Worm (Caenorhabditis elegans) whole organism, young adult: ENCODE measurements around the gene C05E4.7.

ENCODE experiments used
- B0336.3 ChIP-seq: fragments of 200-800 bp; sonication (Bioruptor generic); IDR thresholded peaks from 2 replicates; pipeline ENCODE4 v1.3.6; 2022; ENCODE audit warnings: missing genetic modification characterization, missing compliant biosample characterization
- C06A6.2 ChIP-seq: fragments of 200-800 bp; sonication (Bioruptor generic); conservative IDR thresholded peaks from 2 replicates; pipeline ENCODE4 v1.3.6; 2022; ENCODE audit warnings: missing genetic modification characterization, missing compliant biosample characterization
- F57C9.4 ChIP-seq: sonication (generic microtip); optimal IDR thresholded peaks from 2 replicates; lab custom pipeline; 2017; ENCODE audit warnings: mild to moderate bottlenecking, missing genetic modification characterization, missing compliant biosample characterization
- K11D2.4 ChIP-seq: fragments of 200-800 bp; sonication (Bioruptor generic); IDR thresholded peaks from 2 replicates; pipeline ENCODE4 v1.3.6; 2022; ENCODE audit warnings: missing genetic modification reagents, missing genetic modification characterization, missing compliant biosample characterization
- K12H6.12 ChIP-seq: fragments of 200-800 bp; sonication (Bioruptor generic); optimal IDR thresholded peaks from 2 replicates; lab custom pipeline; 2018; ENCODE audit warnings: mild to moderate bottlenecking, missing genetic modification characterization, missing compliant biosample characterization
- T07F8.4 ChIP-seq: sonication (generic microtip); optimal IDR thresholded peaks from 2 replicates; lab custom pipeline; 2016; ENCODE audit warnings: mild to moderate bottlenecking, missing genetic modification characterization, moderate library complexity, missing compliant biosample characterization
- Y53F4B.3 ChIP-seq: fragments of 200-800 bp; sonication (Bioruptor generic); IDR thresholded peaks from 2 replicates; pipeline ENCODE4 v1.3.6; 2022; ENCODE audit warnings: missing genetic modification reagents, missing genetic modification characterization, missing compliant biosample characterization
- Y53G8AR.9 ChIP-seq: fragments of 200-800 bp; sonication (Bioruptor generic); conservative IDR thresholded peaks from 2 replicates; pipeline ENCODE4 v1.3.6; 2022; ENCODE audit warnings: missing genetic modification reagents, missing genetic modification characterization, missing compliant biosample characterization
- Y79H2A.3 ChIP-seq: fragments of 200-800 bp; sonication (Bioruptor generic); conservative IDR thresholded peaks from 2 replicates; pipeline ENCODE4 v1.3.6; 2022; ENCODE audit warnings: missing genetic modification reagents, missing genetic modification characterization, missing compliant biosample characterization
- Y95B8A.8 ChIP-seq: fragments of 200-800 bp; sonication (Bioruptor generic); IDR thresholded peaks from 2 replicates; pipeline ENCODE4 v1.3.6; 2022; ENCODE audit warnings: missing genetic modification reagents, missing genetic modification characterization, missing compliant biosample characterization
- ZK185.1 ChIP-seq: sonication (generic microtip); optimal IDR thresholded peaks from 2 replicates; lab custom pipeline; 2016; ENCODE audit warnings: mild to moderate bottlenecking, missing genetic modification characterization, missing compliant biosample characterization; ENCODE audit not compliant: poor library complexity, severe bottlenecking
- ama-1 ChIP-seq, 3 experiments: fragments of 150-350 bp in 1 of 3; sonication (generic microtip) in 2 of 3; optimal IDR thresholded peaks; 2 replicates each; lab custom pipeline; 2014 to 2018; ENCODE audit warnings: missing biosample characterization in 2 of 3, missing genetic modification characterization in 2 of 3, missing genetic modification reagents in 2 of 3
- athp-1 ChIP-seq: sonication (generic microtip); optimal IDR thresholded peaks from 2 replicates; lab custom pipeline; 2017; ENCODE audit warnings: mild to moderate bottlenecking, missing genetic modification characterization, missing compliant biosample characterization
- attf-5 ChIP-seq: fragments of 200-800 bp; sonication (Bioruptor generic); optimal IDR thresholded peaks from 2 replicates; lab custom pipeline; 2018; ENCODE audit warnings: mild to moderate bottlenecking, missing genetic modification characterization, missing compliant biosample characterization
- cebp-1 ChIP-seq, 2 experiments: fragments of 200-800 bp in 1 of 2; sonication (Bioruptor generic) in 1 of 2; sonication (generic microtip) in 1 of 2; IDR thresholded peaks in 1 of 2; optimal IDR thresholded peaks in 1 of 2; 2 replicates each; pipeline versions ENCODE4 v1.3.6 to Lab custom; 2017 to 2022; ENCODE audit warnings: missing compliant biosample characterization in 2 of 2, missing genetic modification characterization in 2 of 2, mild to moderate bottlenecking in 1 of 2, missing genetic modification reagents in 1 of 2, moderate library complexity in 1 of 2
- ceh-27 ChIP-seq: fragments of 200-800 bp; sonication (Bioruptor generic); optimal IDR thresholded peaks from 2 replicates; lab custom pipeline; 2018; ENCODE audit warnings: mild to moderate bottlenecking, missing genetic modification characterization, moderate library complexity, missing compliant biosample characterization
- chd-7 ChIP-seq: sonication (generic microtip); optimal IDR thresholded peaks from 2 replicates; lab custom pipeline; 2016; ENCODE audit warnings: mild to moderate bottlenecking, missing genetic modification characterization, moderate library complexity, missing compliant biosample characterization
- dox-1 ChIP-seq: fragments of 200-800 bp; sonication (Bioruptor generic); IDR thresholded peaks from 2 replicates; pipeline ENCODE4 v1.3.6; 2022; ENCODE audit warnings: missing genetic modification reagents, missing genetic modification characterization, missing compliant biosample characterization
- dpff-1 ChIP-seq: sonication (generic microtip); optimal IDR thresholded peaks from 2 replicates; lab custom pipeline; 2017; ENCODE audit warnings: mild to moderate bottlenecking, missing genetic modification characterization, missing compliant biosample characterization
- efl-1 ChIP-seq: fragments of 150-350 bp; optimal IDR thresholded peaks from 2 replicates; lab custom pipeline; 2014; ENCODE audit warnings: missing biosample characterization, missing genetic modification reagents, missing genetic modification characterization
- egl-44 ChIP-seq: fragments of 200-800 bp; sonication (Bioruptor generic); IDR thresholded peaks from 2 replicates; pipeline ENCODE4 v1.3.6; 2022; ENCODE audit warnings: missing genetic modification reagents, missing genetic modification characterization, missing compliant biosample characterization
- hmg-1.2 ChIP-seq: fragments of 200-800 bp; sonication (Bioruptor generic); IDR thresholded peaks from 2 replicates; pipeline ENCODE4 v1.3.6; 2022; ENCODE audit warnings: missing genetic modification reagents, missing genetic modification characterization, missing compliant biosample characterization
- let-526 ChIP-seq: fragments of 200-800 bp; sonication (Bioruptor generic); IDR thresholded peaks from 2 replicates; pipeline ENCODE4 v1.3.6; 2022; ENCODE audit warnings: missing genetic modification reagents, missing genetic modification characterization, missing compliant biosample characterization
- let-607 ChIP-seq, 2 experiments: fragments of 200-800 bp in 1 of 2; sonication (Bioruptor generic) in 1 of 2; sonication (generic microtip) in 1 of 2; optimal IDR thresholded peaks; 2 replicates each; lab custom pipeline; 2016 to 2018; ENCODE audit warnings: mild to moderate bottlenecking in 2 of 2, missing compliant biosample characterization in 2 of 2, missing genetic modification characterization in 2 of 2, moderate library complexity in 2 of 2, missing genotype in 1 of 2
- lin-40 ChIP-seq: sonication (generic microtip); optimal IDR thresholded peaks from 2 replicates; lab custom pipeline; 2016; ENCODE audit warnings: missing genetic modification characterization, mild to moderate bottlenecking, missing compliant biosample characterization, missing genotype, missing genetic modification reagents
- lin-54 ChIP-seq: fragments of 200-800 bp; sonication (Bioruptor generic); optimal IDR thresholded peaks from 2 replicates; lab custom pipeline; 2018; ENCODE audit warnings: mild to moderate bottlenecking, missing genetic modification characterization, missing compliant biosample characterization
- madf-3 ChIP-seq: fragments of 200-800 bp; sonication (Bioruptor generic); IDR thresholded peaks from 2 replicates; pipeline ENCODE4 v1.3.6; 2022; ENCODE audit warnings: missing genetic modification reagents, missing genetic modification characterization, missing compliant biosample characterization
- nfya-1 ChIP-seq: sonication (generic microtip); optimal IDR thresholded peaks from 2 replicates; lab custom pipeline; 2017; ENCODE audit warnings: antibody characterized with exemption, missing compliant biosample characterization, missing genetic modification characterization, borderline replicate concordance; ENCODE audit not compliant: insufficient read depth
- nfyb-1 ChIP-seq: fragments of 200-800 bp; sonication (Bioruptor generic); IDR thresholded peaks from 2 replicates; pipeline ENCODE4 v1.3.6; 2022; ENCODE audit warnings: missing genetic modification reagents, missing genetic modification characterization, missing compliant biosample characterization
- nhr-120 ChIP-seq: fragments of 200-800 bp; sonication (Bioruptor generic); IDR thresholded peaks from 2 replicates; pipeline ENCODE4 v1.3.6; 2022; ENCODE audit warnings: missing genetic modification characterization, missing compliant biosample characterization
- nhr-80 ChIP-seq: sonication (generic microtip); optimal IDR thresholded peaks from 2 replicates; lab custom pipeline; 2016; ENCODE audit warnings: missing genetic modification characterization, missing compliant biosample characterization
- pbrm-1 ChIP-seq: fragments of 200-800 bp; sonication (Bioruptor generic); IDR thresholded peaks from 2 replicates; pipeline ENCODE4 v1.3.6; 2022; ENCODE audit warnings: missing genetic modification reagents, missing genetic modification characterization, missing compliant biosample characterization
- pha-4 ChIP-seq: fragments of 150-350 bp; sonication (generic microtip); optimal IDR thresholded peaks from 2 replicates; lab custom pipeline; 2014; ENCODE audit warnings: missing biosample characterization, missing genetic modification reagents, missing genetic modification characterization
- rec-8 ChIP-seq, 2 experiments: sonication (generic microtip); optimal IDR thresholded peaks; 2 replicates each; lab custom pipeline; 2016; ENCODE audit warnings: mild to moderate bottlenecking in 2 of 2, missing genetic modification characterization in 2 of 2, missing genetic modification reagents in 2 of 2, missing genotype in 2 of 2, missing biosample characterization in 1 of 2, missing compliant biosample characterization in 1 of 2, moderate library complexity in 1 of 2
- repo-1 ChIP-seq: sonication (generic microtip); optimal IDR thresholded peaks from 2 replicates; lab custom pipeline; 2017; ENCODE audit warnings: mild to moderate bottlenecking, missing genetic modification characterization, missing compliant biosample characterization
- snpc-4 ChIP-seq, 5 experiments: fragments of 150-350 bp in 1 of 5; sonication (generic microtip) in 4 of 5; optimal IDR thresholded peaks; 2 replicates each; lab custom pipeline; 2014 to 2018; ENCODE audit warnings: missing genetic modification characterization in 5 of 5, missing biosample characterization in 3 of 5, antibody characterized with exemption in 2 of 5, mild to moderate bottlenecking in 2 of 5, missing compliant biosample characterization in 2 of 5, missing genotype in 2 of 5, moderate library complexity in 2 of 5, missing genetic modification reagents in 1 of 5
- somi-1 ChIP-seq: fragments of 200-800 bp; sonication (Bioruptor generic); optimal IDR thresholded peaks from 2 replicates; lab custom pipeline; 2018; ENCODE audit warnings: mild to moderate bottlenecking, missing genetic modification characterization, missing compliant biosample characterization
- tbp1 ChIP-seq: fragments of 200-800 bp; sonication (Bioruptor generic); optimal IDR thresholded peaks from 2 replicates; lab custom pipeline; 2018; ENCODE audit warnings: mild to moderate bottlenecking, missing genetic modification characterization, missing compliant biosample characterization
- tlf-1 ChIP-seq: fragments of 200-800 bp; sonication (Bioruptor generic); optimal IDR thresholded peaks from 2 replicates; lab custom pipeline; 2018; ENCODE audit warnings: mild to moderate bottlenecking, missing genetic modification characterization, missing compliant biosample characterization
- ztf-22 ChIP-seq: fragments of 200-800 bp; sonication (Bioruptor generic); optimal IDR thresholded peaks from 2 replicates; lab custom pipeline; 2018; ENCODE audit warnings: mild to moderate bottlenecking, missing genetic modification characterization, moderate library complexity, missing compliant biosample characterization
- ztf-26 ChIP-seq: sonication (generic microtip); optimal IDR thresholded peaks from 2 replicates; lab custom pipeline; 2017; ENCODE audit warnings: missing genetic modification characterization, missing compliant biosample characterization

The C05E4.7 gene

ce11 chrV:728822-729493, 13.0 kb upstream of the C05E4.7 start:
- peak; percentile 29 for TF ChIP-seq ZK185.1 (tag; lab: Kevin White, UChicago)
- peak; percentile 85 for TF ChIP-seq ama-1 (optimal IDR thresholded peaks at IDR 0.05; lab: Kevin White, UChicago)
- no peak for TF ChIP-seq ama-1 (GFP tag; optimal IDR thresholded peaks at IDR 0.05; lab: Kevin White, UChicago)
- peak; percentile 32 for TF ChIP-seq K12H6.12 (tag; lab: Kevin White, UChicago)
- no peak for TF ChIP-seq athp-1 (tag; lab: Kevin White, UChicago)
- TF ChIP-seq repo-1 = peak; percentile 64
- TF ChIP-seq Y53F4B.3 (GFP tag; lab: Robert Waterston, UW) = no peak
- TF ChIP-seq pbrm-1 = no peak
- peak; percentile 67 for TF ChIP-seq somi-1 (GFP tag; lab: Kevin White, UChicago)
- TF ChIP-seq pha-4 (tag; lab: Kevin White, UChicago) = no peak
- peak; percentile 40; the same call in 1 of the 2 replicates for TF ChIP-seq let-526 (GFP tag; lab: Robert Waterston, UW)
- peak; percentile 16 for TF ChIP-seq ztf-26 (tag; lab: Kevin White, UChicago)
- peak; percentile 23 for TF ChIP-seq nhr-80 (tag; lab: Kevin White, UChicago)
- no peak for TF ChIP-seq tbp1 (GFP tag; lab: Kevin White, UChicago)
- no peak for TF ChIP-seq ceh-27 (GFP tag; lab: Kevin White, UChicago)
- TF ChIP-seq let-607 (tag; optimal IDR thresholded peaks at IDR 0.05; lab: Kevin White, UChicago) = peak in 1 of 2 experiments; percentile 18
- TF ChIP-seq Y95B8A.8 (GFP tag; lab: Robert Waterston, UW) = 0 out of 2 replicates have a peak, but pooled peaks have one; percentile 27
- TF ChIP-seq F57C9.4 (tag; lab: Kevin White, UChicago) = peak; percentile 8
- TF ChIP-seq B0336.3 (GFP tag; lab: Robert Waterston, UW) = peak; percentile 66
- TF ChIP-seq cebp-1 (GFP tag; IDR thresholded peaks at IDR 0.05; lab: Robert Waterston, UW) = no peak
- TF ChIP-seq cebp-1 (tag; optimal IDR thresholded peaks at IDR 0.05; lab: Kevin White, UChicago) = peak; percentile 44
- TF ChIP-seq Y79H2A.3 (GFP tag; lab: Robert Waterston, UW) = no peak
- TF ChIP-seq tlf-1 = peak; percentile 54
- peak; percentile 54 for TF ChIP-seq chd-7 (tag; lab: Kevin White, UChicago)
- peak; percentile 42 for TF ChIP-seq ztf-22 (GFP tag; lab: Kevin White, UChicago)
- TF ChIP-seq attf-5 (GFP tag; lab: Kevin White, UChicago) = peak; percentile 22
- TF ChIP-seq lin-40 = peak; percentile 24
- TF ChIP-seq C06A6.2 (GFP tag; lab: Robert Waterston, UW) = no peak

ce11 chrV:730216-730615, 11.7 kb upstream of the C05E4.7 start:
- TF ChIP-seq attf-5 (GFP tag; lab: Kevin White, UChicago) (peak; percentile 38), ztf-22 (GFP tag; lab: Kevin White, UChicago) (peak; percentile 39), madf-3 (GFP tag; lab: Robert Waterston, UW) (0 out of 2 replicates have a peak, but pooled peaks have one; percentile 47), efl-1 (no peak), K11D2.4 (GFP tag; lab: Robert Waterston, UW) (peak; percentile 45; the same call in 1 of the 2 replicates), chd-7 (tag; lab: Kevin White, UChicago) (peak; percentile 66), hmg-1.2 (GFP tag; lab: Robert Waterston, UW) (peak; percentile 27; the same call in 1 of the 2 replicates), ZK185.1 (tag; lab: Kevin White, UChicago) (peak; percentile 25), nhr-80 (tag; lab: Kevin White, UChicago) (peak; percentile 54), let-526 (GFP tag; lab: Robert Waterston, UW) (peak; percentile 27), lin-54 (peak; percentile 11), nhr-120 (GFP tag; lab: Robert Waterston, UW) (no peak), cebp-1 (GFP tag; IDR thresholded peaks at IDR 0.05; lab: Robert Waterston, UW) (peak; percentile 37; the same call in 1 of the 2 replicates), cebp-1 (tag; optimal IDR thresholded peaks at IDR 0.05; lab: Kevin White, UChicago) (peak; percentile 71), nfya-1 (no peak), egl-44 (GFP tag; lab: Robert Waterston, UW) (0 out of 2 replicates have a peak, but pooled peaks have one; percentile 55), nfyb-1 (GFP tag; lab: Robert Waterston, UW) (peak; percentile 81), rec-8 (tag; optimal IDR thresholded peaks at IDR 0.05; lab: Kevin White, UChicago) (no peak), tlf-1 (peak; percentile 46), Y53G8AR.9 (GFP tag; lab: Robert Waterston, UW) (peak; percentile 68; the same call in 1 of the 2 replicates), ztf-26 (tag; lab: Kevin White, UChicago) (peak; percentile 20), T07F8.4 (tag; lab: Kevin White, UChicago) (no peak), pbrm-1 (no peak), repo-1 (peak; percentile 56), dpff-1 (tag; lab: Kevin White, UChicago) (no peak), dox-1 (GFP tag; lab: Robert Waterston, UW) (peak; percentile 42; the same call in 1 of the 2 replicates), snpc-4 (GFP tag; optimal IDR thresholded peaks at IDR 0.05; lab: Kevin White, UChicago) (no peak), snpc-4 (tag; optimal IDR thresholded peaks at IDR 0.05; lab: Kevin White, UChicago) (no peak), tbp1 (GFP tag; lab: Kevin White, UChicago) (peak; percentile 51)
